Worm (Caenorhabditis elegans): ENCODE measurements around the gene rcan-1.

rcan-1 gene

DNA sequence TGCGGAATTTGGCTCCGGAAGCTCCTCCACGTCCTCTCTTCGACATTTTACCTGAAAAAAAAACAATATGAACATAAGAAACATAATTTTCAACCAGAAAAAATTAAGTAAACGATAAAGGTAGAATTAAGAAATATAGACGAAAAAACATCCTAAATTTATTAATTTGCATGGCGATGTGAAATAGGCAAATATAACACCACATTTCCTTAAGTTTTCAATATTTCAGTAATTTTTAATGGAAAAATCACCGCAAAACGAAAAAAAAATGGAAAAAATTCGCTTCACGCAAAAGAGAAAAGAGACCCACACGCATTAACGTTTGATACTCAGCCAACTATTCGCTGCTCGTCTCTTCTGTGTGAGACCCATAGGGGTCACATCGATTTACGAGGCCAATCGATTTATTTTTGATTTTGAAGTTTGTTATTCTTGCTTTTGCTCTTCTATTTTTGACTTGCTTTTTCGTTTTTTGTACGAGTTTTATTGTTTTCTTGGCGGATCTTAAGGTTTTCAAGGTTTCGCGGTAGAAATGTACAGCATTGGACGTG is 22.3 kb upstream of the rcan-1 start, which contains the start of gene rpl-23 (continued):
- TF ChIP-seq nhr-76 (tag; optimal IDR thresholded peaks at IDR 0.05) (no peak), egl-27 (tag; optimal IDR thresholded peaks at IDR 0.05) (peak; percentile 14 to 16), tbx-2 (tag; optimal IDR thresholded peaks at IDR 0.05) (peak; percentile 90), nhr-19 (GFP tag; conservative IDR thresholded peaks at IDR 0.05) (peak; percentile 91), ceh-88 (GFP tag; IDR thresholded peaks at IDR 0.05) (peak; percentile 71), zip-4 (GFP tag; optimal IDR thresholded peaks at IDR 0.05) (peak; percentile 71), lir-3 (tag; optimal IDR thresholded peaks at IDR 0.05; ENCODE audit: poor library complexity) (peak; percentile 80), unc-86 (tag; optimal IDR thresholded peaks at IDR 0.05) (peak; percentile 80), lin-35 (GFP tag; optimal IDR thresholded peaks at IDR 0.05) (peak; percentile 88 to 95), dsc-1 (tag; optimal IDR thresholded peaks at IDR 0.05) (peak; percentile 73), sox-4 (tag; optimal IDR thresholded peaks at IDR 0.05) (no peak), C34B4.2 (tag; optimal IDR thresholded peaks at IDR 0.05) (no peak), fkh-4 (tag; optimal IDR thresholded peaks at IDR 0.05; ENCODE audit: borderline replicate concordance) (peak; percentile 43), nhr-28 (tag; optimal IDR thresholded peaks at IDR 0.05) (no peak), ces-1 (GFP tag; optimal IDR thresholded peaks at IDR 0.05) (no peak), vab-15 (tag; optimal IDR thresholded peaks at IDR 0.05) (peak; percentile 81), hlh-4 (tag; optimal IDR thresholded peaks at IDR 0.05) (no peak), xbp-1 (tag; optimal IDR thresholded peaks at IDR 0.05) (peak; percentile 92), nhr-11 (tag; optimal IDR thresholded peaks at IDR 0.05) (peak; percentile 80), pqm-1 (tag; optimal IDR thresholded peaks at IDR 0.05) (no peak), ceh-8 (GFP tag; optimal IDR thresholded peaks at IDR 0.05) (peak; percentile 15), C16A3.4 (tag; optimal IDR thresholded peaks at IDR 0.05) (peak; percentile 98), rnt-1 (tag; optimal IDR thresholded peaks at IDR 0.05) (peak; percentile 90), sup-37 (GFP tag; optimal IDR thresholded peaks at IDR 0.05) (no peak), nhr-84 (tag; optimal IDR thresholded peaks at IDR 0.05) (peak; percentile 47), mep-1 (tag; optimal IDR thresholded peaks at IDR 0.05) (peak; percentile 95), aly-2 (tag; optimal IDR thresholded peaks at IDR 0.05) (peak; percentile 72), zag-1 (tag; optimal IDR thresholded peaks at IDR 0.05) (peak; percentile 36), jun-1 (tag; optimal IDR thresholded peaks at IDR 0.05) (peak; percentile 90), sptf-1 (tag; optimal IDR thresholded peaks at IDR 0.05) (no peak), Y116A8C.19 (tag; optimal IDR thresholded peaks at IDR 0.05; ENCODE audit: borderline replicate concordance) (no peak), unc-30 (tag; optimal IDR thresholded peaks at IDR 0.05) (no peak), lin-15B (tag; optimal IDR thresholded peaks at IDR 0.05) (peak; percentile 85), lin-13 (GFP tag; optimal IDR thresholded peaks at IDR 0.05) (peak; percentile 90), pag-3 (tag; optimal IDR thresholded peaks at IDR 0.05; ENCODE audit: borderline replicate concordance, insufficient read depth) (no peak), nhr-20 (tag; optimal IDR thresholded peaks at IDR 0.05) (peak; percentile 91), F16B12.6 (tag; optimal IDR thresholded peaks at IDR 0.05) (peak; percentile 62), nhr-90 (tag; optimal IDR thresholded peaks at IDR 0.05; ENCODE audit: poor library complexity) (peak; percentile 82), C04F5.9 (tag; optimal IDR thresholded peaks at IDR 0.05) (peak; percentile 47), snpc-4 (tag; optimal IDR thresholded peaks at IDR 0.05) (peak; percentile 61), fos-1 (tag; optimal IDR thresholded peaks at IDR 0.05) (peak; percentile 92), unc-130 (tag; optimal IDR thresholded peaks at IDR 0.05) (peak; percentile 85)

DNA sequence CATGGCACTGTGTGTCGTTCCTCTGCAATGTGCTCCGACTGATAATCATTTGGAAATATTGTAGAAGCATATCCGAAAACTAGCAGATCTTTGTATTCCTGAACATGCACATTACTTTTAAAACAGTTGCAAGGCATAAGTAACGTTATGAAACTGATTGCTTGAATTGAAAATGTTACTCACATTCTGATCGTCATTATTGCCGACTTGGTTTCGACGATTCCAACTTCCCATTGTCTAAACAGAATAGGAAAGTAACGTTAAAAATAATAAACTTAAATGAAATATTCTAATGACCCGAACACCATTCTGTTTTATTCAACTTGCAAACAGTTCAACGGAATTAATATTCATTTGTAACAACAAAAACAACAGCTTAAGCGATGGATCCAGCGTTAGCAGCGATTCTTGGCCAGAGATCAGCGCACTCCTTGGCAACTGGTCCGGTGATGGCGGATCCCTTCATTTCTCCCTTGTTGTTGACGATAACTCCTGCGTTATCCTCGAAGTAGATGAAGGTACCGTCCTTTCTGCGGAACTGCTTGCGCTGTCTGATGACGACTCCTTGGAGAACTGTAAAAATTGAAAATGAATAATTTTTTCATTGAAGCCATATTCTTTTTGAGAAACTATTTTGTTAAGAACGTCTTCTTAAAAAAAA is 21.5 kb upstream of the rcan-1 start, which contains the start of gene swp-1:
TSS of gene swp-1 (minus strand) at position 298 of the 661 bp plus-strand sequence.
- TF ChIP-seq grh-1 (GFP tag; IDR thresholded peaks at IDR 0.05) (no peak), nhr-85 (tag) (peak; percentile 49), nhr-71 (tag; optimal IDR thresholded peaks at IDR 0.05) (peak; percentile 13), lsy-2 (tag; optimal IDR thresholded peaks at IDR 0.05) (peak in 1 of 2 experiments; percentile 26)

Measured in whole organism, L1 larva.